Fruit fly (Drosophila melanogaster): ENCODE data around the gene CG11841.

CG11841 gene

dm6 chr3R:29040526-29041195, 10.2 kb upstream of the CG11841 start:
- TF ChIP-seq psq (optimal IDR thresholded peaks at IDR 0.05) (no peak), Sin3A (optimal IDR thresholded peaks at IDR 0.05) (no peak), h (optimal IDR thresholded peaks at IDR 0.05) (no peak), ttk (optimal IDR thresholded peaks at IDR 0.05) (no peak), Myc (optimal IDR thresholded peaks at IDR 0.05) (no peak), insv (optimal IDR thresholded peaks at IDR 0.05) (no peak)

- no peak for TF ChIP-seq ttk (optimal IDR thresholded peaks at IDR 0.05)
- TF ChIP-seq psq (optimal IDR thresholded peaks at IDR 0.05) = no peak
- TF ChIP-seq h (optimal IDR thresholded peaks at IDR 0.05) = no peak
- no peak for TF ChIP-seq insv (optimal IDR thresholded peaks at IDR 0.05)
- TF ChIP-seq Myc (optimal IDR thresholded peaks at IDR 0.05) = no peak
These were observed 1.7 kb upstream of the CG11841 start, which contains the start of gene CG11837 for dm6 chr3R:29049055-29049722. TSS of gene CG11837 (plus strand) at chr3R:29049493.

- TF ChIP-seq insv (optimal IDR thresholded peaks at IDR 0.05) = no peak
- no peak for TF ChIP-seq psq (optimal IDR thresholded peaks at IDR 0.05)
- TF ChIP-seq ttk (optimal IDR thresholded peaks at IDR 0.05) = no peak
- no peak for TF ChIP-seq Myc (optimal IDR thresholded peaks at IDR 0.05)
- TF ChIP-seq h (optimal IDR thresholded peaks at IDR 0.05) = no peak
- TF ChIP-seq Sin3A (optimal IDR thresholded peaks at IDR 0.05) = no peak
These were observed 1.5 kb downstream of the CG11841 start, which contains the start of gene CG11842 for dm6 chr3R:29052380-29052779. TSS of gene CG11842 (plus strand) at chr3R:29052680.

- TF ChIP-seq Sin3A (optimal IDR thresholded peaks at IDR 0.05) = no peak
- no peak for TF ChIP-seq Myc (optimal IDR thresholded peaks at IDR 0.05)
- no peak for TF ChIP-seq h (optimal IDR thresholded peaks at IDR 0.05)
- no peak for TF ChIP-seq ttk (optimal IDR thresholded peaks at IDR 0.05)
- no peak for TF ChIP-seq insv (optimal IDR thresholded peaks at IDR 0.05)
- TF ChIP-seq psq (optimal IDR thresholded peaks at IDR 0.05) = no peak
These were observed 3.2 kb downstream of the CG11841 start, which contains the start of gene CG11843 for dm6 chr3R:29054047-29054446. TSS of gene CG11843 (plus strand) at chr3R:29054347.

dm6 chr3R:29055710-29056109, 4.9 kb downstream of the CG11841 start, which contains the start of gene Sirt7:
TSS of gene Sirt7 (plus strand) at chr3R:29055927.
- no peak for TF ChIP-seq Myc (optimal IDR thresholded peaks at IDR 0.05)
- no peak for TF ChIP-seq psq (optimal IDR thresholded peaks at IDR 0.05)
- no peak for TF ChIP-seq Sin3A (optimal IDR thresholded peaks at IDR 0.05)
- TF ChIP-seq ttk (optimal IDR thresholded peaks at IDR 0.05) = no peak
- no peak for TF ChIP-seq insv (optimal IDR thresholded peaks at IDR 0.05)
- no peak for TF ChIP-seq h (optimal IDR thresholded peaks at IDR 0.05)

dm6 chr3R:29059385-29059784, 8.5 kb downstream of the CG11841 start:
- TF ChIP-seq ttk (optimal IDR thresholded peaks at IDR 0.05) = no peak
- TF ChIP-seq insv (optimal IDR thresholded peaks at IDR 0.05) = no peak
- no peak for TF ChIP-seq Myc (optimal IDR thresholded peaks at IDR 0.05)
- no peak for TF ChIP-seq psq (optimal IDR thresholded peaks at IDR 0.05)
- TF ChIP-seq h (optimal IDR thresholded peaks at IDR 0.05) = no peak
- TF ChIP-seq Sin3A (optimal IDR thresholded peaks at IDR 0.05) = no peak

- TF ChIP-seq ttk (optimal IDR thresholded peaks at IDR 0.05) = no peak
- TF ChIP-seq psq (optimal IDR thresholded peaks at IDR 0.05) = no peak
- no peak for TF ChIP-seq insv (optimal IDR thresholded peaks at IDR 0.05)
- TF ChIP-seq h (optimal IDR thresholded peaks at IDR 0.05) = no peak
- TF ChIP-seq Myc (optimal IDR thresholded peaks at IDR 0.05) = no peak
- TF ChIP-seq Sin3A (optimal IDR thresholded peaks at IDR 0.05) = no peak
These were observed 11.9 kb downstream of the CG11841 start, which contains the start of the genes Cul5 and Bicra for dm6 chr3R:29062717-29063206. TSS of gene Cul5 (minus strand) at chr3R:29062975. TSS of gene Bicra (plus strand) at chr3R:29063040.

dm6 chr3R:29063207-29063920, 12.5 kb downstream of the CG11841 start:
- TF ChIP-seq h (optimal IDR thresholded peaks at IDR 0.05) (no peak), Sin3A (optimal IDR thresholded peaks at IDR 0.05) (no peak)

- TF ChIP-seq Sin3A (optimal IDR thresholded peaks at IDR 0.05) = no peak
- no peak for TF ChIP-seq ttk (optimal IDR thresholded peaks at IDR 0.05)
- TF ChIP-seq Myc (optimal IDR thresholded peaks at IDR 0.05) = no peak
- no peak for TF ChIP-seq h (optimal IDR thresholded peaks at IDR 0.05)
- TF ChIP-seq psq (optimal IDR thresholded peaks at IDR 0.05) = no peak
- no peak for TF ChIP-seq insv (optimal IDR thresholded peaks at IDR 0.05)
These were observed 13.1 kb downstream of the CG11841 start for dm6 chr3R:29063921-29064460.

dm6 chr3R:29064682-29065100, 13.8 kb downstream of the CG11841 start:
- TF ChIP-seq insv (optimal IDR thresholded peaks at IDR 0.05) (no peak), ttk (optimal IDR thresholded peaks at IDR 0.05) (no peak), h (optimal IDR thresholded peaks at IDR 0.05) (no peak), Sin3A (optimal IDR thresholded peaks at IDR 0.05) (no peak), psq (optimal IDR thresholded peaks at IDR 0.05) (no peak), Myc (optimal IDR thresholded peaks at IDR 0.05) (no peak)

dm6 chr3R:29066285-29066684, 15.4 kb downstream of the CG11841 start:
- TF ChIP-seq Sin3A (optimal IDR thresholded peaks at IDR 0.05) (no peak), h (optimal IDR thresholded peaks at IDR 0.05) (no peak), insv (optimal IDR thresholded peaks at IDR 0.05) (no peak), psq (optimal IDR thresholded peaks at IDR 0.05) (no peak), Myc (optimal IDR thresholded peaks at IDR 0.05) (no peak), ttk (optimal IDR thresholded peaks at IDR 0.05) (no peak)

Data from Kc167 (cell line).